Fruit fly (Drosophila melanogaster) whole organism, embryonic: ENCODE measurements around the gene svp.

ENCODE experiments used
- Antp ChIP-seq: fragments of 200-800 bp; sonication (Bioruptor generic); optimal IDR thresholded peaks from 3 replicates; lab custom pipeline; 2016; ENCODE audit warnings: missing biosample characterization, missing genetic modification characterization
- Asciz ChIP-seq: fragments of 200-800 bp; sonication (Bioruptor generic); optimal IDR thresholded peaks from 2 replicates; lab custom pipeline; 2017; ENCODE audit warnings: missing biosample characterization, mild to moderate bottlenecking, missing genetic modification characterization, missing genetic modification reagents
- Atf-2 ChIP-seq: fragments of 200-800 bp; sonication (Bioruptor generic); optimal IDR thresholded peaks from 2 replicates; lab custom pipeline; 2016; ENCODE audit warnings: missing biosample characterization, missing genetic modification characterization
- CG10959 ChIP-seq: fragments of 200-800 bp; sonication (Bioruptor generic); IDR thresholded peaks from 2 replicates; pipeline ENCODE4 v1.3.6; 2022; ENCODE audit warnings: missing biosample characterization, missing genetic modification characterization
- CG12744 ChIP-seq: fragments of 200-800 bp; sonication (Bioruptor generic); optimal IDR thresholded peaks from 2 replicates; lab custom pipeline; 2016; ENCODE audit warnings: missing biosample characterization, missing genetic modification characterization
- CG13123 ChIP-seq: fragments of 200-800 bp; sonication (Bioruptor generic); optimal IDR thresholded peaks from 2 replicates; lab custom pipeline; 2016; ENCODE audit warnings: missing biosample characterization, missing genetic modification characterization
- CG13624 ChIP-seq: fragments of 200-800 bp; sonication (Bioruptor generic); optimal IDR thresholded peaks from 2 replicates; lab custom pipeline; 2016; ENCODE audit warnings: missing biosample characterization, missing genetic modification characterization
- CG14441 ChIP-seq: fragments of 200-800 bp; sonication (Bioruptor generic); IDR thresholded peaks from 2 replicates; pipeline ENCODE4 v1.3.6; 2022; ENCODE audit warnings: missing biosample characterization, missing genetic modification characterization
- CG15514 ChIP-seq: fragments of 200-800 bp; sonication (Bioruptor generic); optimal IDR thresholded peaks from 3 replicates; lab custom pipeline; 2017; ENCODE audit warnings: missing biosample characterization, missing genetic modification characterization, mild to moderate bottlenecking, moderate library complexity, missing genetic modification reagents
- CG16779 ChIP-seq: fragments of 200-800 bp; sonication (Bioruptor generic); IDR thresholded peaks from 2 replicates; pipeline ENCODE4 v1.3.6; 2022; ENCODE audit warnings: missing biosample characterization, missing genetic modification characterization
- CG17612 ChIP-seq: fragments of 200-800 bp; sonication (Bioruptor generic); IDR thresholded peaks from 2 replicates; pipeline ENCODE4 v1.3.6; 2022; ENCODE audit warnings: missing biosample characterization, missing genetic modification characterization
- CG18599 ChIP-seq: fragments of 200-800 bp; sonication (Bioruptor generic); optimal IDR thresholded peaks from 3 replicates; lab custom pipeline; 2017; ENCODE audit warnings: missing biosample characterization, missing genetic modification characterization, mild to moderate bottlenecking, moderate library complexity, missing genetic modification reagents
- CG18764 ChIP-seq: fragments of 200-800 bp; sonication (Bioruptor generic); optimal IDR thresholded peaks from 3 replicates; lab custom pipeline; 2016; ENCODE audit warnings: missing biosample characterization, missing genetic modification characterization
- CG2120 ChIP-seq: fragments of 200-800 bp; sonication (Bioruptor generic); optimal IDR thresholded peaks from 3 replicates; lab custom pipeline; 2016; ENCODE audit warnings: missing biosample characterization, missing genetic modification characterization
- CG2199 ChIP-seq: fragments of 200-800 bp; sonication (Bioruptor generic); IDR thresholded peaks from 3 replicates; pipeline ENCODE4 v1.3.6; 2022; ENCODE audit warnings: missing biosample characterization, missing genetic modification characterization
- CG2712 ChIP-seq: fragments of 200-800 bp; optimal IDR thresholded peaks from 3 replicates; lab custom pipeline; 2019; ENCODE audit warnings: missing biosample characterization, mild to moderate bottlenecking, missing genetic modification characterization, moderate library complexity
- CG30020 ChIP-seq: fragments of 200-800 bp; optimal IDR thresholded peaks from 2 replicates; lab custom pipeline; 2019; ENCODE audit warnings: missing biosample characterization, mild to moderate bottlenecking, missing genetic modification characterization, moderate library complexity
- CG8281 ChIP-seq: fragments of 200-800 bp; sonication (Bioruptor generic); optimal IDR thresholded peaks from 2 replicates; lab custom pipeline; 2018; ENCODE audit warnings: missing biosample characterization, mild to moderate bottlenecking, missing genetic modification characterization, moderate library complexity
- CG8924 ChIP-seq: fragments of 200-800 bp; optimal IDR thresholded peaks from 3 replicates; lab custom pipeline; 2019; ENCODE audit warnings: missing biosample characterization, mild to moderate bottlenecking, missing genetic modification characterization, moderate library complexity
- CG9437 ChIP-seq: fragments of 200-800 bp; sonication (Bioruptor generic); optimal IDR thresholded peaks from 2 replicates; lab custom pipeline; 2018; ENCODE audit warnings: missing biosample characterization, mild to moderate bottlenecking, missing genetic modification characterization
- Elba2 ChIP-seq: fragments of 200-800 bp; sonication (Bioruptor generic); optimal IDR thresholded peaks from 3 replicates; lab custom pipeline; 2016; ENCODE audit warnings: missing biosample characterization, missing genetic modification characterization
- Hand ChIP-seq: fragments of 200-800 bp; sonication (Bioruptor generic); optimal IDR thresholded peaks from 2 replicates; lab custom pipeline; 2017; ENCODE audit warnings: mild to moderate bottlenecking, missing biosample characterization, missing genetic modification reagents, missing genetic modification characterization
- Hsf ChIP-seq: fragments of 200-800 bp; sonication (Bioruptor generic); optimal IDR thresholded peaks from 3 replicates; lab custom pipeline; 2016; ENCODE audit warnings: missing biosample characterization, missing genetic modification characterization
- NC2β ChIP-seq: fragments of 200-800 bp; sonication (Bioruptor generic); optimal IDR thresholded peaks from 2 replicates; lab custom pipeline; 2016; ENCODE audit warnings: missing biosample characterization, missing genetic modification characterization
- Neu2 ChIP-seq: fragments of 200-800 bp; sonication (Bioruptor generic); optimal IDR thresholded peaks from 3 replicates; lab custom pipeline; 2016; ENCODE audit warnings: missing biosample characterization, missing genetic modification characterization, borderline replicate concordance
- Oli ChIP-seq: fragments of 200-800 bp; sonication (Bioruptor generic); optimal IDR thresholded peaks from 2 replicates; lab custom pipeline; 2018; ENCODE audit warnings: missing biosample characterization, mild to moderate bottlenecking, missing genetic modification characterization, moderate library complexity
- Opbp ChIP-seq: fragments of 200-800 bp; sonication (Bioruptor generic); IDR thresholded peaks from 3 replicates; pipeline ENCODE4 v1.3.6; 2022; ENCODE audit warnings: missing biosample characterization, missing genetic modification characterization; ENCODE audit not compliant: partially characterized antibody
- Side ChIP-seq: fragments of 200-800 bp; sonication (Bioruptor generic); optimal IDR thresholded peaks from 2 replicates; lab custom pipeline; 2016; ENCODE audit warnings: missing biosample characterization, missing genetic modification characterization
- Sox100B ChIP-seq: fragments of 200-800 bp; sonication (Bioruptor generic); optimal IDR thresholded peaks from 3 replicates; lab custom pipeline; 2018; ENCODE audit warnings: missing biosample characterization, mild to moderate bottlenecking, missing genetic modification characterization
- abd-A ChIP-seq: fragments of 200-800 bp; sonication (Bioruptor generic); optimal IDR thresholded peaks from 3 replicates; lab custom pipeline; 2019; ENCODE audit warnings: missing biosample characterization, mild to moderate bottlenecking, missing genetic modification characterization, moderate library complexity
- chm ChIP-seq: fragments of 200-800 bp; sonication (Bioruptor generic); IDR thresholded peaks from 2 replicates; pipeline ENCODE4 v1.3.6; 2022; ENCODE audit warnings: missing biosample characterization, missing genetic modification characterization
- corto ChIP-seq: fragments of 200-800 bp; sonication (Bioruptor generic); optimal IDR thresholded peaks from 2 replicates; lab custom pipeline; 2016; ENCODE audit warnings: missing biosample characterization, mild to moderate bottlenecking, missing genetic modification characterization, moderate library complexity
- disco-r ChIP-seq: fragments of 200-800 bp; sonication (Bioruptor generic); optimal IDR thresholded peaks from 2 replicates; lab custom pipeline; 2016; ENCODE audit warnings: missing biosample characterization, missing genetic modification characterization
- esg ChIP-seq: fragments of 200-800 bp; sonication (Bioruptor generic); conservative IDR thresholded peaks from 2 replicates; pipeline ENCODE4 v1.3.6; 2022; ENCODE audit warnings: missing biosample characterization, missing genetic modification characterization
- gem ChIP-seq: fragments of 200-800 bp; sonication (Bioruptor generic); optimal IDR thresholded peaks from 2 replicates; lab custom pipeline; 2019; ENCODE audit warnings: missing biosample characterization, mild to moderate bottlenecking, missing genetic modification characterization, moderate library complexity
- gsb-n ChIP-seq: fragments of 200-800 bp; sonication (Bioruptor generic); optimal IDR thresholded peaks from 3 replicates; lab custom pipeline; 2018; ENCODE audit warnings: missing biosample characterization, mild to moderate bottlenecking, missing genetic modification characterization
- inv ChIP-seq: fragments of 200-800 bp; sonication (Bioruptor generic); IDR thresholded peaks from 2 replicates; pipeline ENCODE4 v1.3.6; 2022; ENCODE audit warnings: missing biosample characterization, missing genetic modification characterization; ENCODE audit not compliant: partially characterized antibody
- lov ChIP-seq, 2 experiments: fragments of 200-800 bp in 1 of 2; fragments of >200 bp in 1 of 2; sonication (Bioruptor generic) in 1 of 2; IDR thresholded peaks in 1 of 2; optimal IDR thresholded peaks in 1 of 2; 2 replicates in 1 of 2; 3 replicates in 1 of 2; pipeline versions ENCODE4 v1.3.6 to Lab custom; 2017 to 2022; ENCODE audit warnings: missing biosample characterization in 1 of 2, missing genetic modification characterization in 1 of 2
- nau ChIP-seq: fragments of 200-800 bp; sonication (Bioruptor generic); optimal IDR thresholded peaks from 3 replicates; lab custom pipeline; 2017; ENCODE audit warnings: missing biosample characterization, mild to moderate bottlenecking, missing genetic modification characterization, missing genetic modification reagents
- oc ChIP-seq: fragments of 200-800 bp; sonication (Bioruptor generic); optimal IDR thresholded peaks from 2 replicates; lab custom pipeline; 2018; ENCODE audit warnings: missing biosample characterization, mild to moderate bottlenecking, missing genetic modification characterization, moderate library complexity
- pho ChIP-seq: fragments of 200-800 bp; sonication (Bioruptor generic); optimal IDR thresholded peaks from 2 replicates; lab custom pipeline; 2016; ENCODE audit warnings: missing biosample characterization, missing genetic modification characterization
- rib ChIP-seq: fragments of 200-800 bp; sonication (Bioruptor generic); IDR thresholded peaks from 2 replicates; pipeline ENCODE4 v1.3.6; 2022; ENCODE audit warnings: missing biosample characterization, missing genetic modification characterization
- seq ChIP-seq: fragments of 200-800 bp; sonication (Bioruptor generic); IDR thresholded peaks from 2 replicates; pipeline ENCODE4 v1.3.6; 2022; ENCODE audit warnings: missing biosample characterization, missing genetic modification characterization
- stwl ChIP-seq: fragments of 200-800 bp; sonication (Bioruptor generic); optimal IDR thresholded peaks from 3 replicates; lab custom pipeline; 2018; ENCODE audit warnings: missing biosample characterization, mild to moderate bottlenecking, missing genetic modification characterization, moderate library complexity
- tna ChIP-seq: fragments of 200-800 bp; sonication (Bioruptor generic); IDR thresholded peaks from 2 replicates; pipeline ENCODE4 v1.3.6; 2022; ENCODE audit warnings: missing biosample characterization, missing genetic modification characterization; ENCODE audit not compliant: partially characterized antibody
- tx ChIP-seq: fragments of 200-800 bp; sonication (Bioruptor generic); optimal IDR thresholded peaks from 2 replicates; lab custom pipeline; 2016; ENCODE audit warnings: missing biosample characterization, missing genetic modification characterization
- unpg ChIP-seq: fragments of 200-800 bp; sonication (Bioruptor generic); optimal IDR thresholded peaks from 3 replicates; lab custom pipeline; 2018; ENCODE audit warnings: missing biosample characterization, mild to moderate bottlenecking, missing genetic modification characterization, moderate library complexity
- zen2 ChIP-seq: fragments of 200-800 bp; sonication (Bioruptor generic); IDR thresholded peaks from 3 replicates; pipeline ENCODE4 v1.3.6; 2022; ENCODE audit warnings: missing biosample characterization, missing genetic modification characterization; ENCODE audit not compliant: partially characterized antibody
- zf30C ChIP-seq: fragments of 200-800 bp; sonication (Bioruptor generic); optimal IDR thresholded peaks from 3 replicates; lab custom pipeline; 2018; ENCODE audit warnings: missing biosample characterization, mild to moderate bottlenecking, missing genetic modification characterization

The svp gene

DNA sequence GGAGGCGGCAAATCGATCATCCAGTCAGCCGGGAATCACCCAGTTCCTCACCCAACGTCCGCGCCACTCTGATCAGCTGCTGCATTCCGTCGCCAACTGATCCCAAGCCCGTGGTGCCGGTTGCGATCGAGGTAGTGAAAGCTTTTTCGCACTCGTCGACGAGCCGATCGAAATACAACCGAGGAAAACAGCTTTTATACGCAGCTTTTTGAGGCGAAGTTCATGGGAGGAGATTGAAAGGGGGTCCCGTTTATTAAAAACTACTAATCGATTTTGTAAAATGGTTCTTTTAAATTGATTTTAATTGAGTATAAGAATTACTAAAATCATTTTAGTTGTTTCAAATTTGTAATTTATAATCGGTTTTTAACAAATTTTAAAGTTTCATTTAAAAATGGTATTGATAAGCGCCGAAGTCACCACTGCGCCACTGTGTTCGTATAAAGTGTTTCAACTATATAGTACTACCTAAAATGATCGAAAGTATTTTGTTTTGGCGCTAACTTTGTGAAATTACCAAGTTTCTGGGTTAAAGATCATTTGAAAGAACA lies 37.1 kb upstream of the svp start, which contains the start of gene CG4860 (continued):
- no peak for TF ChIP-seq zen2 (GFP tag; lab: Robert Waterston, UW)
- TF ChIP-seq CG2712 (tag; lab: Kevin White, UChicago): peak; percentile 87
- TF ChIP-seq esg: peak; percentile 79
- TF ChIP-seq Opbp (GFP tag; lab: Robert Waterston, UW): no peak
- peak; percentile 72 for TF ChIP-seq CG13123 (GFP tag; lab: Kevin White, UChicago)
- peak; percentile 89 for TF ChIP-seq CG18599
- TF ChIP-seq Elba2 (GFP tag; lab: Kevin White, UChicago): no peak
- TF ChIP-seq Hsf (GFP tag; lab: Kevin White, UChicago): peak; percentile 90
- TF ChIP-seq Asciz: no peak
- no peak for TF ChIP-seq Neu2 (GFP tag; lab: Kevin White, UChicago)
- TF ChIP-seq CG30020 (tag; lab: Kevin White, UChicago): no peak
- peak; percentile 71 for TF ChIP-seq corto
- no peak for TF ChIP-seq oc (tag; lab: Kevin White, UChicago)
- no peak for TF ChIP-seq tna (GFP tag; lab: Robert Waterston, UW)
- TF ChIP-seq CG18764 (GFP tag; lab: Kevin White, UChicago): peak; percentile 75
- TF ChIP-seq Atf-2 (GFP tag; lab: Kevin White, UChicago): peak; percentile 60
- TF ChIP-seq abd-A (tag; lab: Kevin White, UChicago): no peak
- peak; percentile 95 for TF ChIP-seq gem (tag; lab: Kevin White, UChicago)
- peak; percentile 71 for TF ChIP-seq CG15514 (GFP tag; lab: Kevin White, UChicago)
- no peak for TF ChIP-seq lov (optimal IDR thresholded peaks at IDR 0.05; lab: Kevin White, UChicago)
- TF ChIP-seq lov (GFP tag; IDR thresholded peaks at IDR 0.05; lab: Robert Waterston, UW): 0 out of 3 replicates have a peak, but pooled peaks have one; percentile 16
- no peak for TF ChIP-seq inv (GFP tag; lab: Robert Waterston, UW)
- TF ChIP-seq CG2199 (GFP tag; lab: Robert Waterston, UW): 0 out of 3 replicates have a peak, but pooled peaks have one; percentile 53
- TF ChIP-seq CG14441 (GFP tag; lab: Robert Waterston, UW): peak; percentile 89
- TF ChIP-seq disco-r (GFP tag; lab: Kevin White, UChicago): peak; percentile 65
- peak; percentile 85 for TF ChIP-seq pho (GFP tag; lab: Kevin White, UChicago)
- no peak for TF ChIP-seq nau
- TF ChIP-seq NC2β (GFP tag; lab: Kevin White, UChicago): peak; percentile 55
- TF ChIP-seq tx (GFP tag; lab: Kevin White, UChicago): peak; percentile 85
- TF ChIP-seq unpg: peak; percentile 93
- peak; percentile 50 for TF ChIP-seq Hand (GFP tag; lab: Kevin White, UChicago)
- peak; percentile 85 for TF ChIP-seq CG8924 (tag; lab: Kevin White, UChicago)
- no peak for TF ChIP-seq zf30C (GFP tag; lab: Kevin White, UChicago)
- 0 out of 2 replicates have a peak, but pooled peaks have one; percentile 23 for TF ChIP-seq chm (GFP tag; lab: Robert Waterston, UW)
- TF ChIP-seq stwl (tag; lab: Kevin White, UChicago): no peak
- TF ChIP-seq CG9437 (GFP tag; lab: Kevin White, UChicago): peak; percentile 62
- TF ChIP-seq seq (GFP tag; lab: Robert Waterston, UW): peak; percentile 77
- peak; percentile 65 for TF ChIP-seq CG8281 (tag; lab: Kevin White, UChicago)
- peak; percentile 88 for TF ChIP-seq Oli (tag; lab: Kevin White, UChicago)
- TF ChIP-seq Sox100B (GFP tag; lab: Kevin White, UChicago): no peak
- peak; percentile 96 for TF ChIP-seq CG2120 (GFP tag; lab: Kevin White, UChicago)
- TF ChIP-seq Antp: peak; percentile 87
- peak; percentile 85 for TF ChIP-seq CG12744 (GFP tag; lab: Kevin White, UChicago)
- TF ChIP-seq CG17612 (GFP tag; lab: Robert Waterston, UW): peak; percentile 73
- TF ChIP-seq CG13624: peak; percentile 87
- TF ChIP-seq gsb-n (tag; lab: Kevin White, UChicago): peak; percentile 81
- peak; percentile 86 for TF ChIP-seq Side (GFP tag; lab: Kevin White, UChicago)
- no peak for TF ChIP-seq CG10959
- peak; percentile 78 for TF ChIP-seq rib
- TF ChIP-seq CG16779: peak; percentile 77
